Worm (Caenorhabditis elegans) whole organism, L2 larva: ENCODE measurements around the gene lev-9.

Experiments
- R02D3.7 ChIP-seq: fragments of 150-350 bp; optimal IDR thresholded peaks from 2 replicates; lab custom pipeline; 2014; ENCODE audit warnings: missing biosample characterization, missing genetic modification characterization
- alr-1 ChIP-seq: fragments of 150-350 bp; optimal IDR thresholded peaks from 2 replicates; lab custom pipeline; 2014; ENCODE audit warnings: missing biosample characterization, missing genetic modification characterization
- aly-2 ChIP-seq: fragments of 150-350 bp; optimal IDR thresholded peaks from 2 replicates; lab custom pipeline; 2014; ENCODE audit warnings: missing biosample characterization, missing genetic modification characterization
- elt-1 ChIP-seq: fragments of 150-350 bp; optimal IDR thresholded peaks from 2 replicates; lab custom pipeline; 2014; ENCODE audit warnings: missing biosample characterization, missing genetic modification characterization
- lin-39 ChIP-seq: fragments of 150-350 bp; optimal IDR thresholded peaks from 2 replicates; lab custom pipeline; 2014; ENCODE audit warnings: missing biosample characterization, missing genetic modification reagents, missing genetic modification characterization
- lsy-2 ChIP-seq, 2 experiments: fragments of 150-350 bp in 1 of 2; sonication (generic microtip) in 1 of 2; optimal IDR thresholded peaks; 2 replicates each; lab custom pipeline; 2014 to 2017; ENCODE audit warnings: missing biosample characterization in 2 of 2, missing genetic modification characterization in 2 of 2
- nhr-10 ChIP-seq: sonication (generic microtip); optimal IDR thresholded peaks from 2 replicates; lab custom pipeline; 2017; ENCODE audit warnings: missing biosample characterization, missing genetic modification characterization
- nhr-11 ChIP-seq: fragments of 150-350 bp; optimal IDR thresholded peaks from 2 replicates; lab custom pipeline; 2014; ENCODE audit warnings: missing biosample characterization, missing genetic modification characterization
- nhr-12 ChIP-seq: fragments of 150-350 bp; optimal IDR thresholded peaks from 2 replicates; lab custom pipeline; 2014; ENCODE audit warnings: missing biosample characterization, missing genetic modification characterization
- nhr-237 ChIP-seq: fragments of 150-350 bp; optimal IDR thresholded peaks from 2 replicates; lab custom pipeline; 2014; ENCODE audit warnings: missing biosample characterization, missing genetic modification characterization
- snpc-4 ChIP-seq: fragments of 150-350 bp; optimal IDR thresholded peaks from 2 replicates; lab custom pipeline; 2014; ENCODE audit warnings: missing biosample characterization, missing genetic modification characterization
- zag-1 ChIP-seq: fragments of 150-350 bp; optimal IDR thresholded peaks from 2 replicates; lab custom pipeline; 2014; ENCODE audit warnings: missing biosample characterization, missing genetic modification characterization
- ztf-1 ChIP-seq: fragments of 200-800 bp; sonication (Bioruptor generic); conservative IDR thresholded peaks from 2 replicates; pipeline ENCODE4 v1.3.6; 2022; ENCODE audit warnings: missing genetic modification characterization, missing compliant biosample characterization

DNA sequence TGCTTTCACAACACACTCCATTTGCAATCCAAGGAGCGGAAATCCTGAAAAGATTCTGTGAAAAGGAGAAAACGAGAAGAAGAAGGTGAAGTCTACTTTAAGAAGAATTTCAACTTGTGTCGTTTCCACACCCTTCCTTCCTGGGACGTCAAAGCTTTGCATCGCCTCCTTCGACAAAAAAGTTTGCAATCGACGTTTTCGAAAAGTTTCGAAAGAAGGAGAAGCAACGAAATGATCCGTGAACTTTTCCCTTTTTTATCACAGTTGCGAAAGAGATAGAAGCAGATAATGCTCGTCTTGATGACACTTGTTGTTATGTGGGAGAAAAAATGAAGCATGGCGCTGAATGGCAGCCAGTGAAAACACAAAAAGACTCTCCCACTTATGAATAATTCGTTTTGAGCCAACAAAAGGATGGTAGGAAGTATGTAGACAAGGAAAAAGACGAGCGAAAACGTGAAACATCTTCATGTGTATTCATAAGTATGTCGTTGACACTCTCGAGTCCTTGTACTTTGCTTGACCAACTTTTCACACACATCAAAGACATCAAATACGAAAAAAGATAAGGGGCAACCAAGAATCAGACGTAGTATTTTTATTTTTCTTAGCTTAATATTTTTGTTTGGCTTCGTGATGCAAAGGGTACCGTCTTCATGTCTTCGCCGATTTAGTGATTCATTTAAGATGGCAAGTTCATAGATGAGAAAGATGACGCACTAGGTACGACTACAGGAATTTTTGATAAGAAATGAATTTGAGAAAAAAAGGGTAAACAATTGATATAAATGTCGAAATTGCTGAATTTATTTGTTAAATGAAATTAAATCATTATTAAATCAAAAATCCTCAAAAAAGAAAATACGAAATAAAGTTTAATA lies 42.5 kb downstream of the lev-9 start:
- TF ChIP-seq snpc-4 (tag; lab: Kevin White, UChicago) (no peak), zag-1 (no peak), lsy-2 (tag; optimal IDR thresholded peaks at IDR 0.05; lab: Kevin White, UChicago) (no peak), alr-1 (no peak), nhr-11 (no peak), ztf-1 (no peak), nhr-10 (tag; lab: Kevin White, UChicago) (no peak), aly-2 (no peak), elt-1 (tag; lab: Kevin White, UChicago) (no peak), R02D3.7 (tag; lab: Kevin White, UChicago) (no peak), lin-39 (tag; lab: Kevin White, UChicago) (no peak), nhr-12 (tag; lab: Kevin White, UChicago) (no peak), nhr-237 (tag; lab: Kevin White, UChicago) (no peak)
